Fruit fly (Drosophila melanogaster) Kc167 (cell line): ENCODE results near the gene CG4701.

ENCODE experiments used
- Sin3A ChIP-seq: fragments of >200 bp; optimal IDR thresholded peaks from 2 replicates; lab custom pipeline; 2018; ENCODE audit warnings: missing external identifiers
- h ChIP-seq: fragments of >200 bp; optimal IDR thresholded peaks from 3 replicates; lab custom pipeline; 2018; ENCODE audit warnings: missing external identifiers
- insv ChIP-seq: fragments of >200 bp; optimal IDR thresholded peaks from 3 replicates; lab custom pipeline; 2018; ENCODE audit warnings: missing external identifiers
- psq ChIP-seq: fragments of >200 bp; optimal IDR thresholded peaks from 2 replicates; lab custom pipeline; 2017; ENCODE audit warnings: missing external identifiers
- ttk ChIP-seq: sonication (Bioruptor generic); optimal IDR thresholded peaks from 2 replicates; lab custom pipeline; 2017; ENCODE audit warnings: missing external identifiers

DNA sequence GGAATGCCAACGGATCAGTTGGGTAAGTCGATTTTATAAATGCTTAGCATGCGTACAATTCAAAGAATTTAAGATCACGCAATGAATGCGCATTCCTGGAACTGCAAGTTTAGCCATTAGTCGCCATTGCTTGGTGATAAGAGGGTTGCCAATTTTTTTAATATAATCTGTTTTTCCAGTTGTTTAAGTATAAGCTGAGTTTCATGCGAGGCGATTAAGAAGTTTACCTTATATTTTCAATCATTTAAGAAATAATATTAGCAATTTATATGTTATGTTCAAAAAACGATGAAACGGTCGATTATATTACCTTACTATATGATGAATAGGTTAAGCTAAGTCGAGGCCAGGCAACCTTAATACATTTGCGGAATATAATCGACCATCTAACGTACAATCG lies 30.8 kb downstream of the CG4701 start, which contains the start of gene CG18420:
- TF ChIP-seq Sin3A (lab: Kevin White, UChicago): no peak
- TF ChIP-seq psq (lab: Kevin White, UChicago): no peak
- no peak for TF ChIP-seq h
- TF ChIP-seq insv (lab: Kevin White, UChicago): no peak
- TF ChIP-seq ttk (lab: Kevin White, UChicago): no peak
